Worm (Caenorhabditis elegans) whole organism, L4 larva: Measurements from ENCODE around the gene C18C4.7.

Source experiments
- D1046.2 ChIP-seq: fragments of 200-800 bp; sonication (Bioruptor generic); IDR thresholded peaks from 2 replicates; pipeline ENCODE4 v1.3.6; 2022; ENCODE audit warnings: missing genetic modification characterization, missing compliant biosample characterization
- F26F4.8 ChIP-seq: fragments of 200-800 bp; sonication (Bioruptor generic); conservative IDR thresholded peaks from 2 replicates; pipeline ENCODE4 v1.3.6; 2022; ENCODE audit warnings: missing genetic modification characterization, missing compliant biosample characterization
- F49E8.2 ChIP-seq: sonication (generic microtip); optimal IDR thresholded peaks from 2 replicates; lab custom pipeline; 2016; ENCODE audit warnings: missing compliant biosample characterization, mild to moderate bottlenecking, missing genetic modification characterization, borderline replicate concordance
- R02D3.7 ChIP-seq: fragments of 150-350 bp; sonication (generic microtip); optimal IDR thresholded peaks from 3 replicates; lab custom pipeline; 2014; ENCODE audit warnings: missing biosample characterization, missing genetic modification characterization
- Y48G9A.11 ChIP-seq: fragments of 200-800 bp; sonication (Bioruptor generic); IDR thresholded peaks from 2 replicates; pipeline ENCODE4 v1.3.6; 2022; ENCODE audit warnings: missing genetic modification reagents, missing genetic modification characterization, missing compliant biosample characterization
- Y5F2A.4 ChIP-seq: fragments of 200-800 bp; sonication (Bioruptor generic); optimal IDR thresholded peaks from 2 replicates; lab custom pipeline; 2018; ENCODE audit warnings: mild to moderate bottlenecking, missing genetic modification characterization, missing compliant biosample characterization
- ZK546.5 ChIP-seq, 2 experiments: sonication (generic microtip); optimal IDR thresholded peaks; 2 replicates each; lab custom pipeline; 2017; ENCODE audit warnings: missing biosample characterization in 2 of 2, missing genetic modification characterization in 2 of 2
- arid-1 ChIP-seq: fragments of 200-800 bp; sonication (Bioruptor generic); conservative IDR thresholded peaks from 2 replicates; pipeline ENCODE4 v1.3.6; 2022; ENCODE audit warnings: missing genetic modification reagents, missing genetic modification characterization, missing compliant biosample characterization
- attf-4 ChIP-seq: sonication (generic microtip); optimal IDR thresholded peaks from 3 replicates; lab custom pipeline; 2017; ENCODE audit warnings: missing biosample characterization, missing genetic modification characterization
- ceh-28 ChIP-seq: fragments of 150-350 bp; optimal IDR thresholded peaks from 2 replicates; lab custom pipeline; 2014; ENCODE audit warnings: missing biosample characterization, missing genetic modification reagents, missing genetic modification characterization
- ces-1 ChIP-seq: fragments of 150-350 bp; sonication (generic microtip); optimal IDR thresholded peaks from 4 replicates; lab custom pipeline; 2014; ENCODE audit warnings: missing biosample characterization, missing genetic modification reagents, missing genetic modification characterization
- cey-2 ChIP-seq: sonication (generic microtip); optimal IDR thresholded peaks from 3 replicates; lab custom pipeline; 2017; ENCODE audit warnings: missing genetic modification characterization, mild to moderate bottlenecking, missing compliant biosample characterization, antibody characterized with exemption, borderline replicate concordance; ENCODE audit not compliant: insufficient read depth
- daf-16 ChIP-seq, 3 experiments: sonication (generic microtip); optimal IDR thresholded peaks; 2 replicates each; lab custom pipeline; 2016 to 2017; ENCODE audit warnings: missing genetic modification characterization in 3 of 3, missing genetic modification reagents in 3 of 3, mild to moderate bottlenecking in 2 of 3, missing compliant biosample characterization in 2 of 3, missing biosample characterization in 1 of 3, moderate library complexity in 1 of 3
- dmd-6 ChIP-seq: fragments of 200-800 bp; sonication (Bioruptor generic); IDR thresholded peaks from 2 replicates; pipeline ENCODE4 v1.3.6; 2022; ENCODE audit warnings: missing genetic modification reagents, missing genetic modification characterization, missing compliant biosample characterization
- dmd-8 ChIP-seq: fragments of 200-800 bp; sonication (Bioruptor generic); IDR thresholded peaks from 2 replicates; pipeline ENCODE4 v1.3.6; 2022; ENCODE audit warnings: missing genetic modification characterization, missing compliant biosample characterization
- dmd-9 ChIP-seq: fragments of 200-800 bp; sonication (Bioruptor generic); IDR thresholded peaks from 2 replicates; pipeline ENCODE4 v1.3.6; 2022; ENCODE audit warnings: missing genetic modification reagents, missing genetic modification characterization, missing compliant biosample characterization
- duxl-1 ChIP-seq: sonication (generic microtip); optimal IDR thresholded peaks from 2 replicates; lab custom pipeline; 2016; ENCODE audit warnings: mild to moderate bottlenecking, missing genetic modification characterization, moderate library complexity, missing compliant biosample characterization; ENCODE audit not compliant: poor library complexity
- dve-1 ChIP-seq: sonication (generic microtip); optimal IDR thresholded peaks from 2 replicates; lab custom pipeline; 2017; ENCODE audit warnings: antibody characterized with exemption, mild to moderate bottlenecking, missing genetic modification characterization, missing compliant biosample characterization; ENCODE audit not compliant: insufficient read depth
- egl-27 ChIP-seq: sonication (generic microtip); optimal IDR thresholded peaks from 3 replicates; lab custom pipeline; 2017; ENCODE audit warnings: missing biosample characterization, missing genetic modification reagents, missing genetic modification characterization
- hlh-11 ChIP-seq: fragments of 200-800 bp; sonication (Bioruptor generic); optimal IDR thresholded peaks from 2 replicates; lab custom pipeline; 2018; ENCODE audit warnings: mild to moderate bottlenecking, missing genetic modification characterization, missing compliant biosample characterization
- jun-1 ChIP-seq: fragments of 150-350 bp; optimal IDR thresholded peaks from 2 replicates; lab custom pipeline; 2014; ENCODE audit warnings: missing biosample characterization, missing genetic modification reagents, missing genetic modification characterization
- lim-7 ChIP-seq: fragments of 200-800 bp; sonication (Bioruptor generic); IDR thresholded peaks from 2 replicates; pipeline ENCODE4 v1.3.6; 2022; ENCODE audit warnings: missing genetic modification characterization, missing compliant biosample characterization
- lin-1 ChIP-seq: fragments of 200-800 bp; sonication (Bioruptor generic); IDR thresholded peaks from 2 replicates; pipeline ENCODE4 v1.3.6; 2022; ENCODE audit warnings: missing genetic modification reagents, missing genetic modification characterization, missing compliant biosample characterization
- lin-38 ChIP-seq: fragments of 200-800 bp; sonication (Bioruptor generic); IDR thresholded peaks from 2 replicates; pipeline ENCODE4 v1.3.6; 2022; ENCODE audit warnings: missing genetic modification reagents, missing genetic modification characterization, missing compliant biosample characterization
- lir-3 ChIP-seq: sonication (generic microtip); optimal IDR thresholded peaks from 2 replicates; lab custom pipeline; 2016; ENCODE audit warnings: mild to moderate bottlenecking, missing genetic modification characterization, missing compliant biosample characterization
- madf-5 ChIP-seq, 2 experiments: fragments of 200-800 bp; sonication (Bioruptor generic); IDR thresholded peaks; 2 replicates each; pipeline ENCODE4 v1.3.6; 2022; ENCODE audit warnings: missing compliant biosample characterization in 2 of 2, missing genetic modification characterization in 2 of 2
- mep-1 ChIP-seq: fragments of 150-350 bp; sonication (generic microtip); optimal IDR thresholded peaks from 3 replicates; lab custom pipeline; 2014; ENCODE audit warnings: missing biosample characterization, missing genetic modification characterization
- mxl-2 ChIP-seq: fragments of 200-800 bp; sonication (Bioruptor generic); conservative IDR thresholded peaks from 2 replicates; pipeline ENCODE4 v1.3.6; 2022; ENCODE audit warnings: missing genetic modification reagents, missing genetic modification characterization, missing compliant biosample characterization
- nhr-11 ChIP-seq: fragments of 150-350 bp; optimal IDR thresholded peaks from 2 replicates; lab custom pipeline; 2014; ENCODE audit warnings: missing biosample characterization, missing genetic modification characterization
- nhr-111 ChIP-seq: fragments of 200-800 bp; sonication (Bioruptor generic); optimal IDR thresholded peaks from 2 replicates; lab custom pipeline; 2018; ENCODE audit warnings: mild to moderate bottlenecking, missing genetic modification characterization, missing compliant biosample characterization
- nhr-25 ChIP-seq: sonication (generic microtip); optimal IDR thresholded peaks from 2 replicates; lab custom pipeline; 2017; ENCODE audit warnings: missing genetic modification characterization, mild to moderate bottlenecking, missing compliant biosample characterization, antibody characterized with exemption, moderate library complexity, borderline replicate concordance; ENCODE audit not compliant: insufficient read depth
- nhr-42 ChIP-seq: fragments of 200-800 bp; sonication (Bioruptor generic); IDR thresholded peaks from 2 replicates; pipeline ENCODE4 v1.3.6; 2022; ENCODE audit warnings: missing genetic modification characterization, missing compliant biosample characterization
- nhr-6 ChIP-seq: fragments of 150-350 bp; optimal IDR thresholded peaks from 2 replicates; lab custom pipeline; 2014; ENCODE audit warnings: missing biosample characterization, missing genetic modification characterization
- pha-4 ChIP-seq, 2 experiments: fragments of 150-350 bp in 1 of 2; fragments of 200-800 bp in 1 of 2; sonication (Bioruptor generic) in 1 of 2; IDR thresholded peaks in 1 of 2; optimal IDR thresholded peaks in 1 of 2; 2 replicates each; pipeline versions ENCODE4 v1.3.6 to Lab custom; 2014 to 2022; ENCODE audit warnings: missing genetic modification characterization in 2 of 2, missing genetic modification reagents in 2 of 2, missing biosample characterization in 1 of 2, missing compliant biosample characterization in 1 of 2
- pqm-1 ChIP-seq: sonication (generic microtip); optimal IDR thresholded peaks from 2 replicates; lab custom pipeline; 2017; ENCODE audit warnings: missing biosample characterization, missing genetic modification characterization
- rbr-2 ChIP-seq: sonication (generic microtip); optimal IDR thresholded peaks from 2 replicates; lab custom pipeline; 2016; ENCODE audit warnings: missing genotype, missing genetic modification characterization, missing compliant biosample characterization
- saeg-2 ChIP-seq: fragments of 200-800 bp; sonication (Bioruptor generic); IDR thresholded peaks from 2 replicates; pipeline ENCODE4 v1.3.6; 2022; ENCODE audit warnings: missing genetic modification reagents, missing genetic modification characterization, missing compliant biosample characterization
- set-16 ChIP-seq: fragments of 200-800 bp; sonication (Bioruptor generic); IDR thresholded peaks from 2 replicates; pipeline ENCODE4 v1.3.6; 2022; ENCODE audit warnings: missing genetic modification reagents, missing genetic modification characterization, missing compliant biosample characterization
- snpc-4 ChIP-seq: fragments of 150-350 bp; optimal IDR thresholded peaks from 2 replicates; lab custom pipeline; 2014; ENCODE audit warnings: missing biosample characterization, missing genetic modification characterization
- spr-1 ChIP-seq: sonication (generic microtip); optimal IDR thresholded peaks from 2 replicates; lab custom pipeline; 2016; ENCODE audit warnings: mild to moderate bottlenecking, missing genetic modification characterization, missing compliant biosample characterization
- tra-1 ChIP-seq: fragments of 200-800 bp; sonication (Bioruptor generic); IDR thresholded peaks from 2 replicates; pipeline ENCODE4 v1.3.6; 2022; ENCODE audit warnings: missing genetic modification reagents, missing genetic modification characterization, missing compliant biosample characterization
- unc-130 ChIP-seq: sonication (generic microtip); optimal IDR thresholded peaks from 2 replicates; lab custom pipeline; 2016; ENCODE audit warnings: missing genetic modification reagents, missing genetic modification characterization, missing compliant biosample characterization
- unc-39 ChIP-seq: sonication (generic microtip); optimal IDR thresholded peaks from 2 replicates; lab custom pipeline; 2017; ENCODE audit warnings: missing biosample characterization, missing genetic modification characterization
- unc-62 ChIP-seq, 3 experiments: fragments of 150-350 bp in 1 of 3; sonication (generic microtip); optimal IDR thresholded peaks in 2 of 3; peaks in 1 of 3; 1 replicate in 1 of 3; 2 replicates in 2 of 3; lab custom pipeline; 2014 to 2017; ENCODE audit warnings: missing biosample characterization in 3 of 3, missing genetic modification characterization in 3 of 3, missing genetic modification reagents in 3 of 3, missing genotype in 1 of 3
- zag-1 ChIP-seq: fragments of 150-350 bp; optimal IDR thresholded peaks from 2 replicates; lab custom pipeline; 2014; ENCODE audit warnings: missing biosample characterization, missing genetic modification characterization
- zfp-2 ChIP-seq: sonication (generic microtip); optimal IDR thresholded peaks from 2 replicates; lab custom pipeline; 2016; ENCODE audit warnings: mild to moderate bottlenecking, missing genetic modification characterization, missing compliant biosample characterization
- zip-11 ChIP-seq: fragments of 200-800 bp; sonication (Bioruptor generic); IDR thresholded peaks from 2 replicates; pipeline ENCODE4 v1.3.6; 2022; ENCODE audit warnings: missing genetic modification characterization, missing compliant biosample characterization
- ztf-7 ChIP-seq: fragments of 150-350 bp; optimal IDR thresholded peaks from 2 replicates; lab custom pipeline; 2014; ENCODE audit warnings: missing biosample characterization, missing genetic modification characterization

Gene C18C4.7

ce11 chrV:5504807-5505442, 62.1 kb downstream of the C18C4.7 start, which contains the start of the genes dnj-19 and nhr-47 (continued):
- peak; percentile 81 for TF ChIP-seq arid-1 (GFP tag; lab: Robert Waterston, UW)
- no peak for TF ChIP-seq madf-5 (GFP tag; IDR thresholded peaks at IDR 0.05; lab: Robert Waterston, UW)
- peak; percentile 64; the same call in 1 of the 2 replicates for TF ChIP-seq dmd-8 (GFP tag; lab: Robert Waterston, UW)
- TF ChIP-seq zip-11 (GFP tag; lab: Robert Waterston, UW) = no peak
- TF ChIP-seq rbr-2 (tag; lab: Kevin White, UChicago) = peak; percentile 96
- TF ChIP-seq set-16 (GFP tag; lab: Robert Waterston, UW) = no peak; the same call in 1 of the 2 replicates
- TF ChIP-seq F49E8.2 = peak; percentile 48
- TF ChIP-seq daf-16 (GFP tag; optimal IDR thresholded peaks at IDR 0.05; lab: Kevin White, UChicago) = peak in 1 of 2 experiments; percentile 66
- peak; percentile 73 for TF ChIP-seq daf-16 (tag; optimal IDR thresholded peaks at IDR 0.05; lab: Kevin White, UChicago)
- TF ChIP-seq zfp-2 = peak; percentile 18
- no peak for TF ChIP-seq lim-7
- TF ChIP-seq nhr-25 (tag; lab: Kevin White, UChicago) = peak; percentile 76
- peak; percentile 83 for TF ChIP-seq nhr-11 (tag; lab: Kevin White, UChicago)
- TF ChIP-seq spr-1 (tag; lab: Kevin White, UChicago) = peak; percentile 84
- peak; percentile 3 for TF ChIP-seq lir-3
- no peak for TF ChIP-seq F26F4.8
- peak; percentile 81 for TF ChIP-seq ztf-7 (tag; lab: Kevin White, UChicago)
- peak; percentile 92 for TF ChIP-seq mep-1 (tag; lab: Kevin White, UChicago)
- no peak for TF ChIP-seq mxl-2
- TF ChIP-seq lin-1 (GFP tag; lab: Robert Waterston, UW) = no peak
- peak; percentile 91 for TF ChIP-seq nhr-42 (GFP tag; lab: Robert Waterston, UW)
- TF ChIP-seq lin-38 (GFP tag; lab: Robert Waterston, UW) = peak; percentile 91
- TF ChIP-seq nhr-6 (tag; lab: Kevin White, UChicago) = peak; percentile 52
- peak; percentile 66 for TF ChIP-seq unc-130 (GFP tag; lab: Kevin White, UChicago)
- peak; percentile 96 for TF ChIP-seq dve-1 (tag; lab: Kevin White, UChicago)
- TF ChIP-seq ZK546.5 (tag; optimal IDR thresholded peaks at IDR 0.05; lab: Kevin White, UChicago) = no peak
- TF ChIP-seq jun-1 (tag; lab: Kevin White, UChicago) = peak; percentile 67
- peak; percentile 84 for TF ChIP-seq pha-4 (GFP tag; IDR thresholded peaks at IDR 0.05; lab: Robert Waterston, UW)
- TF ChIP-seq pha-4 (tag; optimal IDR thresholded peaks at IDR 0.05; lab: Kevin White, UChicago) = no peak
- TF ChIP-seq tra-1 (GFP tag; lab: Robert Waterston, UW) = peak; percentile 69; the same call in 1 of the 2 replicates
- TF ChIP-seq dmd-9 (GFP tag; lab: Robert Waterston, UW) = 0 out of 2 replicates have a peak, but pooled peaks have one; percentile 58
- TF ChIP-seq cey-2 (tag; lab: Kevin White, UChicago) = no peak
- no peak for TF ChIP-seq egl-27 (tag; lab: Kevin White, UChicago)
- no peak for TF ChIP-seq ces-1 (GFP tag; lab: Kevin White, UChicago)
- peak in 1 of 2 experiments; percentile 98 for TF ChIP-seq unc-62 (GFP tag; optimal IDR thresholded peaks at IDR 0.05 in 1 of 2; lab: Kevin White, UChicago)
- no peak for TF ChIP-seq unc-62 (tag; optimal IDR thresholded peaks at IDR 0.05; lab: Kevin White, UChicago)
- TF ChIP-seq unc-39 (tag; lab: Kevin White, UChicago) = no peak
- no peak for TF ChIP-seq pqm-1 (tag; lab: Kevin White, UChicago)
- TF ChIP-seq ceh-28 = no peak
- peak; percentile 45; the same call in 1 of the 2 replicates for TF ChIP-seq Y48G9A.11 (GFP tag; lab: Robert Waterston, UW)
- TF ChIP-seq Y5F2A.4 (GFP tag; lab: Kevin White, UChicago) = peak; percentile 58
- peak; percentile 93 for TF ChIP-seq hlh-11 (tag; lab: Kevin White, UChicago)
- TF ChIP-seq nhr-111 (GFP tag; lab: Kevin White, UChicago) = no peak
- TF ChIP-seq D1046.2 = no peak
- TF ChIP-seq attf-4 = no peak
- no peak for TF ChIP-seq zag-1 (tag; lab: Kevin White, UChicago)
- peak; percentile 82 for TF ChIP-seq duxl-1 (tag; lab: Kevin White, UChicago)
- TF ChIP-seq snpc-4 (tag; lab: Kevin White, UChicago) = no peak
- TF ChIP-seq R02D3.7 (tag; lab: Kevin White, UChicago) = no peak
- TF ChIP-seq dmd-6 = peak; percentile 93
- peak; percentile 83 for TF ChIP-seq saeg-2
